Worm (Caenorhabditis elegans): ENCODE measurements around the gene T25B9.6.

- no peak for TF ChIP-seq F13C5.2 (tag; optimal IDR thresholded peaks at IDR 0.05)
- no peak for TF ChIP-seq hnd-1 (tag; optimal IDR thresholded peaks at IDR 0.05)
These were observed 3.4 kb downstream of the T25B9.6 start, which contains the start of gene ugt-54 for ce11 chrIV:10761344-10761743.
